Worm (Caenorhabditis elegans) whole organism, midembryonic: ENCODE measurements around the gene F59B2.13.
"Not testable (repeated sequence)": the region's sequence is repeated elsewhere in the genome, so short reads cannot be mapped to it uniquely, and the experiment has no call there.

Source experiments
- T22C8.4 ChIP-seq: fragments of 200-800 bp; sonication (Bioruptor generic); IDR thresholded peaks from 2 replicates; pipeline ENCODE4 v1.3.6; 2022; ENCODE audit warnings: missing genetic modification characterization, missing compliant biosample characterization
- cog-1 ChIP-seq: sonication (generic microtip); optimal IDR thresholded peaks from 2 replicates; lab custom pipeline; 2016; ENCODE audit warnings: missing genetic modification characterization, missing compliant biosample characterization
- flt-1 ChIP-seq: fragments of 200-800 bp; sonication (Bioruptor generic); IDR thresholded peaks from 2 replicates; pipeline ENCODE4 v1.3.6; 2022; ENCODE audit warnings: missing genetic modification characterization, missing compliant biosample characterization
- klf-2 ChIP-seq: fragments of 200-800 bp; sonication (Bioruptor generic); conservative IDR thresholded peaks from 2 replicates; pipeline ENCODE4 v1.3.6; 2022; ENCODE audit warnings: missing genetic modification reagents, missing genetic modification characterization, missing compliant biosample characterization
- med-1 ChIP-seq: sonication (generic microtip); optimal IDR thresholded peaks from 2 replicates; lab custom pipeline; 2017; ENCODE audit warnings: missing genetic modification characterization, mild to moderate bottlenecking, missing compliant biosample characterization, antibody characterized with exemption, missing genetic modification reagents; ENCODE audit not compliant: insufficient read depth
- ref-1 ChIP-seq: fragments of 200-800 bp; sonication (Bioruptor generic); conservative IDR thresholded peaks from 2 replicates; pipeline ENCODE4 v1.3.6; 2022; ENCODE audit warnings: missing genetic modification reagents, missing genetic modification characterization, missing compliant biosample characterization
- tab-1 ChIP-seq: fragments of 200-800 bp; sonication (Bioruptor generic); IDR thresholded peaks from 2 replicates; pipeline ENCODE4 v1.3.6; 2022; ENCODE audit warnings: missing genetic modification characterization, missing compliant biosample characterization
- ztf-23 ChIP-seq: fragments of 200-800 bp; sonication (Bioruptor generic); IDR thresholded peaks from 2 replicates; pipeline ENCODE4 v1.3.6; 2022; ENCODE audit warnings: missing genetic modification reagents, missing genetic modification characterization, missing compliant biosample characterization

- TF ChIP-seq med-1 (GFP tag; lab: Kevin White, UChicago); T22C8.4 (GFP tag; lab: Robert Waterston, UW); tab-1 (GFP tag; lab: Robert Waterston, UW); klf-2 (GFP tag; lab: Robert Waterston, UW); cog-1 (tag; lab: Kevin White, UChicago); flt-1 (GFP tag; lab: Robert Waterston, UW); ref-1 (GFP tag; lab: Robert Waterston, UW); ztf-23 (GFP tag; lab: Robert Waterston, UW): not testable (repeated sequence)
Observed at ce11 chrIII:8989752-8990151, 37.1 kb downstream of the F59B2.13 start, which contains the start of gene R08D7.7.
